Fruit fly (Drosophila melanogaster) whole organism, embryonic: Measurements from ENCODE around the gene p115.

ENCODE experiments used
- B-H1 ChIP-seq: fragments of 200-800 bp; sonication (Bioruptor generic); IDR thresholded peaks from 3 replicates; pipeline ENCODE4 v1.3.6; 2022; ENCODE audit warnings: missing biosample characterization, missing genetic modification characterization
- CG10565 ChIP-seq: fragments of 200-800 bp; sonication (Bioruptor generic); optimal IDR thresholded peaks from 3 replicates; lab custom pipeline; 2016; ENCODE audit warnings: missing biosample characterization, mild to moderate bottlenecking, missing genetic modification characterization
- CG1233 ChIP-seq: fragments of 200-800 bp; sonication (Bioruptor generic); optimal IDR thresholded peaks from 4 replicates; lab custom pipeline; 2018; ENCODE audit warnings: missing biosample characterization, mild to moderate bottlenecking, missing genetic modification characterization
- CG15011 ChIP-seq: fragments of 200-800 bp; sonication (Bioruptor generic); optimal IDR thresholded peaks from 3 replicates; lab custom pipeline; 2018; ENCODE audit warnings: missing biosample characterization, mild to moderate bottlenecking, missing genetic modification characterization
- CG15269 ChIP-seq: fragments of 200-800 bp; sonication (Bioruptor generic); optimal IDR thresholded peaks from 2 replicates; lab custom pipeline; 2018; ENCODE audit warnings: missing biosample characterization, mild to moderate bottlenecking, missing genetic modification characterization, moderate library complexity
- CG16863 ChIP-seq: fragments of 200-800 bp; sonication (Bioruptor generic); optimal IDR thresholded peaks from 3 replicates; lab custom pipeline; 2016; ENCODE audit warnings: missing biosample characterization, missing genetic modification characterization
- CG17359 ChIP-seq: fragments of 200-800 bp; sonication (Bioruptor generic); optimal IDR thresholded peaks from 3 replicates; lab custom pipeline; 2018; ENCODE audit warnings: missing biosample characterization, mild to moderate bottlenecking, missing genetic modification characterization, moderate library complexity
- CG1832 ChIP-seq: fragments of 200-800 bp; sonication (Bioruptor generic); optimal IDR thresholded peaks from 2 replicates; lab custom pipeline; 2017; ENCODE audit warnings: missing biosample characterization, mild to moderate bottlenecking, missing genetic modification characterization, inconsistent platforms
- CG18619 ChIP-seq: fragments of 200-800 bp; sonication (Bioruptor generic); optimal IDR thresholded peaks from 3 replicates; lab custom pipeline; 2017; ENCODE audit warnings: missing biosample characterization, mild to moderate bottlenecking, missing genetic modification characterization
- CG18764 ChIP-seq: fragments of 200-800 bp; sonication (Bioruptor generic); optimal IDR thresholded peaks from 3 replicates; lab custom pipeline; 2016; ENCODE audit warnings: missing biosample characterization, missing genetic modification characterization
- CG4282 ChIP-seq: fragments of 200-800 bp; sonication (Bioruptor generic); optimal IDR thresholded peaks from 2 replicates; lab custom pipeline; 2016; ENCODE audit warnings: missing biosample characterization, missing genetic modification characterization
- CG4707 ChIP-seq: fragments of 200-800 bp; sonication (Bioruptor generic); optimal IDR thresholded peaks from 2 replicates; lab custom pipeline; 2018; ENCODE audit warnings: missing biosample characterization, mild to moderate bottlenecking, missing genetic modification characterization, moderate library complexity
- CG5245 ChIP-seq: fragments of 200-800 bp; sonication (Bioruptor generic); optimal IDR thresholded peaks from 3 replicates; lab custom pipeline; 2016; ENCODE audit warnings: missing biosample characterization, missing genetic modification characterization
- CG6254 ChIP-seq: fragments of 200-800 bp; sonication (Bioruptor generic); optimal IDR thresholded peaks from 3 replicates; lab custom pipeline; 2017; ENCODE audit warnings: mild to moderate bottlenecking, missing biosample characterization, missing genetic modification reagents, missing genetic modification characterization
- CG8478 ChIP-seq: fragments of >200 bp; optimal IDR thresholded peaks from 2 replicates; lab custom pipeline; 2018
- CG9609 ChIP-seq: fragments of 200-800 bp; sonication (Bioruptor generic); optimal IDR thresholded peaks from 3 replicates; lab custom pipeline; 2016; ENCODE audit warnings: missing biosample characterization, missing genetic modification characterization
- CG9817 ChIP-seq: fragments of 200-800 bp; sonication (Bioruptor generic); optimal IDR thresholded peaks from 2 replicates; lab custom pipeline; 2018; ENCODE audit warnings: missing biosample characterization, mild to moderate bottlenecking, missing genetic modification characterization, moderate library complexity
- D19B ChIP-seq: fragments of 200-800 bp; sonication (Bioruptor generic); optimal IDR thresholded peaks from 2 replicates; lab custom pipeline; 2017; ENCODE audit warnings: missing biosample characterization, mild to moderate bottlenecking, missing genetic modification characterization
- Dip2 ChIP-seq: fragments of 200-800 bp; sonication (Bioruptor generic); IDR thresholded peaks from 2 replicates; pipeline ENCODE4 v1.3.6; 2022; ENCODE audit warnings: missing biosample characterization, missing genetic modification characterization
- Dp ChIP-seq: fragments of 200-800 bp; sonication (Bioruptor generic); optimal IDR thresholded peaks from 2 replicates; lab custom pipeline; 2018; ENCODE audit warnings: missing biosample characterization, mild to moderate bottlenecking, missing genetic modification characterization, moderate library complexity
- Elba2 ChIP-seq: fragments of 200-800 bp; sonication (Bioruptor generic); optimal IDR thresholded peaks from 3 replicates; lab custom pipeline; 2016; ENCODE audit warnings: missing biosample characterization, missing genetic modification characterization
- Gug ChIP-seq: fragments of 200-800 bp; sonication (Bioruptor generic); IDR thresholded peaks from 4 replicates; pipeline ENCODE4 v1.3.6; 2022; ENCODE audit warnings: missing biosample characterization, missing genetic modification characterization
- Hand ChIP-seq: fragments of 200-800 bp; sonication (Bioruptor generic); optimal IDR thresholded peaks from 2 replicates; lab custom pipeline; 2017; ENCODE audit warnings: mild to moderate bottlenecking, missing biosample characterization, missing genetic modification reagents, missing genetic modification characterization
- Hr39 ChIP-seq: fragments of >200 bp; optimal IDR thresholded peaks from 2 replicates; lab custom pipeline; 2017
- Optix ChIP-seq: fragments of 200-800 bp; sonication (Bioruptor generic); IDR thresholded peaks from 3 replicates; pipeline ENCODE4 v1.3.6; 2022; ENCODE audit warnings: missing biosample characterization, missing genetic modification characterization
- Scr ChIP-seq: fragments of 200-800 bp; sonication (Bioruptor generic); IDR thresholded peaks from 2 replicates; pipeline ENCODE4 v1.3.6; 2022; ENCODE audit warnings: missing biosample characterization, missing genetic modification characterization; ENCODE audit not compliant: partially characterized antibody
- Six4 ChIP-seq: fragments of 200-800 bp; sonication (Bioruptor generic); optimal IDR thresholded peaks from 2 replicates; lab custom pipeline; 2016; ENCODE audit warnings: missing biosample characterization, missing genetic modification characterization
- Sox100B ChIP-seq: fragments of 200-800 bp; sonication (Bioruptor generic); optimal IDR thresholded peaks from 3 replicates; lab custom pipeline; 2018; ENCODE audit warnings: missing biosample characterization, mild to moderate bottlenecking, missing genetic modification characterization
- Sox102F ChIP-seq: fragments of 200-800 bp; sonication (Bioruptor generic); optimal IDR thresholded peaks from 2 replicates; lab custom pipeline; 2018; ENCODE audit warnings: missing biosample characterization, mild to moderate bottlenecking, missing genetic modification characterization, moderate library complexity
- Spps ChIP-seq: fragments of 200-800 bp; sonication (Bioruptor generic); optimal IDR thresholded peaks from 2 replicates; lab custom pipeline; 2018; ENCODE audit warnings: missing biosample characterization, mild to moderate bottlenecking, missing genetic modification characterization
- bsh ChIP-seq, 2 experiments: fragments of 200-800 bp; sonication (Bioruptor generic); optimal IDR thresholded peaks; 2 replicates each; lab custom pipeline; 2017 to 2018; ENCODE audit warnings: mild to moderate bottlenecking in 2 of 2, missing biosample characterization in 2 of 2, missing genetic modification characterization in 2 of 2, moderate library complexity in 1 of 2
- crp ChIP-seq, 2 experiments: fragments of 200-800 bp; sonication (Bioruptor generic); optimal IDR thresholded peaks; 2 replicates in 1 of 2; 3 replicates in 1 of 2; lab custom pipeline; 2017; ENCODE audit warnings: missing biosample characterization in 2 of 2, missing genetic modification characterization in 2 of 2, mild to moderate bottlenecking in 1 of 2, moderate library complexity in 1 of 2
- dysf ChIP-seq: fragments of 200-800 bp; sonication (Bioruptor generic); IDR thresholded peaks from 3 replicates; pipeline ENCODE4 v1.3.6; 2022; ENCODE audit warnings: missing biosample characterization, missing genetic modification characterization
- esg ChIP-seq: fragments of 200-800 bp; sonication (Bioruptor generic); conservative IDR thresholded peaks from 2 replicates; pipeline ENCODE4 v1.3.6; 2022; ENCODE audit warnings: missing biosample characterization, missing genetic modification characterization
- fd96Cb ChIP-seq: fragments of 200-800 bp; sonication (Bioruptor generic); optimal IDR thresholded peaks from 2 replicates; lab custom pipeline; 2018; ENCODE audit warnings: missing biosample characterization, mild to moderate bottlenecking, missing genetic modification characterization, moderate library complexity
- fru ChIP-seq: fragments of >200 bp; optimal IDR thresholded peaks from 2 replicates; lab custom pipeline; 2017
- ham ChIP-seq: fragments of 200-800 bp; sonication (Bioruptor generic); IDR thresholded peaks from 2 replicates; pipeline ENCODE4 v1.3.6; 2022; ENCODE audit warnings: missing biosample characterization, missing genetic modification characterization
- hkb ChIP-seq, 2 experiments: fragments of 200-800 bp in 1 of 2; fragments of >200 bp in 1 of 2; sonication (Bioruptor generic) in 1 of 2; IDR thresholded peaks in 1 of 2; optimal IDR thresholded peaks in 1 of 2; 2 replicates each; pipeline versions ENCODE4 v1.3.6 to Lab custom; 2017 to 2022; ENCODE audit warnings: missing biosample characterization in 1 of 2, missing genetic modification characterization in 1 of 2
- kah ChIP-seq: fragments of 200-800 bp; sonication (Bioruptor generic); optimal IDR thresholded peaks from 2 replicates; lab custom pipeline; 2018; ENCODE audit warnings: missing biosample characterization, mild to moderate bottlenecking, missing genetic modification characterization
- mld ChIP-seq: fragments of 200-800 bp; sonication (Bioruptor generic); IDR thresholded peaks from 3 replicates; pipeline ENCODE4 v1.3.6; 2022; ENCODE audit warnings: missing biosample characterization, missing genetic modification characterization; ENCODE audit not compliant: partially characterized antibody
- nom ChIP-seq: fragments of 200-800 bp; sonication (Bioruptor generic); optimal IDR thresholded peaks from 2 replicates; lab custom pipeline; 2017; ENCODE audit warnings: missing biosample characterization, missing genetic modification characterization, mild to moderate bottlenecking, moderate library complexity, missing genetic modification reagents
- onecut ChIP-seq: fragments of 200-800 bp; sonication (Bioruptor generic); IDR thresholded peaks from 2 replicates; pipeline ENCODE4 v1.3.6; 2022; ENCODE audit warnings: missing biosample characterization, missing genetic modification characterization
- p53 ChIP-seq: fragments of 200-800 bp; sonication (Bioruptor generic); optimal IDR thresholded peaks from 2 replicates; lab custom pipeline; 2016; ENCODE audit warnings: missing biosample characterization, missing genetic modification characterization
- seq ChIP-seq: fragments of 200-800 bp; sonication (Bioruptor generic); IDR thresholded peaks from 2 replicates; pipeline ENCODE4 v1.3.6; 2022; ENCODE audit warnings: missing biosample characterization, missing genetic modification characterization
- slou ChIP-seq: fragments of 200-800 bp; sonication (Bioruptor generic); optimal IDR thresholded peaks from 3 replicates; lab custom pipeline; 2016; ENCODE audit warnings: missing biosample characterization, missing genetic modification characterization
- sob ChIP-seq: fragments of 200-800 bp; sonication (Bioruptor generic); IDR thresholded peaks from 2 replicates; pipeline ENCODE4 v1.3.6; 2022; ENCODE audit warnings: missing biosample characterization, missing genetic modification characterization
- tna ChIP-seq: fragments of 200-800 bp; sonication (Bioruptor generic); IDR thresholded peaks from 2 replicates; pipeline ENCODE4 v1.3.6; 2022; ENCODE audit warnings: missing biosample characterization, missing genetic modification characterization; ENCODE audit not compliant: partially characterized antibody
- trem ChIP-seq: fragments of 200-800 bp; optimal IDR thresholded peaks from 3 replicates; lab custom pipeline; 2019; ENCODE audit warnings: missing biosample characterization, mild to moderate bottlenecking, missing genetic modification characterization, moderate library complexity
- tx ChIP-seq: fragments of 200-800 bp; sonication (Bioruptor generic); optimal IDR thresholded peaks from 2 replicates; lab custom pipeline; 2016; ENCODE audit warnings: missing biosample characterization, missing genetic modification characterization
- zf30C ChIP-seq: fragments of 200-800 bp; sonication (Bioruptor generic); optimal IDR thresholded peaks from 3 replicates; lab custom pipeline; 2018; ENCODE audit warnings: missing biosample characterization, mild to moderate bottlenecking, missing genetic modification characterization

Gene p115

dm6 chrX:7920081-7920688, 26.4 kb downstream of the p115 start, which contains the start of the genes hdm and Ykt6 (continued):
- TF ChIP-seq CG9817 (tag; lab: Kevin White, UChicago): peak; percentile 72
- TF ChIP-seq Sox102F: no peak
- TF ChIP-seq CG1233 (GFP tag; lab: Kevin White, UChicago): peak; percentile 56
- peak; percentile 76; the same call in 1 of the 3 replicates for TF ChIP-seq dysf (GFP tag; lab: Robert Waterston, UW)
- TF ChIP-seq tna: peak; percentile 91
- peak; percentile 90 for TF ChIP-seq sob (GFP tag; lab: Robert Waterston, UW)
- TF ChIP-seq Sox100B (GFP tag; lab: Kevin White, UChicago): no peak
- TF ChIP-seq fd96Cb: peak; percentile 51
- TF ChIP-seq trem (tag; lab: Kevin White, UChicago): peak; percentile 81
- no peak for TF ChIP-seq CG15269 (tag; lab: Kevin White, UChicago)
- no peak for TF ChIP-seq kah (GFP tag; lab: Kevin White, UChicago)
- peak; percentile 7 for TF ChIP-seq nom (GFP tag; lab: Kevin White, UChicago)
- TF ChIP-seq CG17359 (tag; lab: Kevin White, UChicago): peak; percentile 76
- TF ChIP-seq Six4 (GFP tag; lab: Kevin White, UChicago): peak; percentile 68
- TF ChIP-seq CG9609: peak; percentile 84
- peak; percentile 51 for TF ChIP-seq p53 (GFP tag; lab: Kevin White, UChicago)
- TF ChIP-seq CG16863 (GFP tag; lab: Kevin White, UChicago): peak; percentile 80
- peak; percentile 76 for TF ChIP-seq CG5245 (GFP tag; lab: Kevin White, UChicago)
- TF ChIP-seq CG18619 (GFP tag; lab: Kevin White, UChicago): peak; percentile 51
- TF ChIP-seq onecut: peak; percentile 61
- no peak for TF ChIP-seq CG4707 (GFP tag; lab: Kevin White, UChicago)
- TF ChIP-seq crp (GFP tag; optimal IDR thresholded peaks at IDR 0.05; lab: Kevin White, UChicago): peak in 1 of 2 experiments; percentile 58
- TF ChIP-seq CG18764: peak; percentile 70
- TF ChIP-seq Dip2: no peak
- TF ChIP-seq ham (GFP tag; lab: Robert Waterston, UW): no peak
- TF ChIP-seq CG6254 (GFP tag; lab: Kevin White, UChicago): peak; percentile 39
- no peak for TF ChIP-seq zf30C (GFP tag; lab: Kevin White, UChicago)
- TF ChIP-seq Optix (GFP tag; lab: Robert Waterston, UW): peak; percentile 85; the same call in 2 of the 3 replicates
- peak; percentile 97 for TF ChIP-seq Scr (GFP tag; lab: Robert Waterston, UW)
- TF ChIP-seq B-H1 (GFP tag; lab: Robert Waterston, UW): peak; percentile 44; the same call in 2 of the 3 replicates
- peak; percentile 31 for TF ChIP-seq D19B
- no peak for TF ChIP-seq CG10565 (GFP tag; lab: Kevin White, UChicago)
- peak; percentile 70 for TF ChIP-seq Spps (tag; lab: Kevin White, UChicago)
- TF ChIP-seq mld (GFP tag; lab: Robert Waterston, UW): peak; percentile 84; the same call in 2 of the 3 replicates
- peak; percentile 64 for TF ChIP-seq slou (GFP tag; lab: Kevin White, UChicago)
- TF ChIP-seq CG4282 (GFP tag; lab: Kevin White, UChicago): peak; percentile 70
- TF ChIP-seq Hand (GFP tag; lab: Kevin White, UChicago): no peak
- no peak for TF ChIP-seq hkb (optimal IDR thresholded peaks at IDR 0.05; lab: Kevin White, UChicago)
- TF ChIP-seq hkb (GFP tag; IDR thresholded peaks at IDR 0.05; lab: Robert Waterston, UW): peak; percentile 87
- TF ChIP-seq Elba2 (GFP tag; lab: Kevin White, UChicago): peak; percentile 5
- TF ChIP-seq tx (GFP tag; lab: Kevin White, UChicago): peak; percentile 74
- peak in 1 of 2 experiments; percentile 78 for TF ChIP-seq bsh (GFP tag; optimal IDR thresholded peaks at IDR 0.05; lab: Kevin White, UChicago)
- peak; percentile 68 for TF ChIP-seq seq (GFP tag; lab: Robert Waterston, UW)
- peak; percentile 70 for TF ChIP-seq Dp (GFP tag; lab: Kevin White, UChicago)
- no peak for TF ChIP-seq CG1832 (GFP tag; lab: Kevin White, UChicago)
- peak; percentile 78; the same call in 3 of the 4 replicates for TF ChIP-seq Gug (GFP tag; lab: Robert Waterston, UW)
- TF ChIP-seq esg (GFP tag; lab: Robert Waterston, UW): peak; percentile 65
- TF ChIP-seq CG15011 (GFP tag; lab: Kevin White, UChicago): no peak
- TF ChIP-seq Hr39 (lab: Kevin White, UChicago): no peak
- TF ChIP-seq fru (lab: Kevin White, UChicago): no peak
- no peak for TF ChIP-seq CG8478
